Worm (Caenorhabditis elegans) whole organism, L1 larva: Measurements from ENCODE around the gene bath-20.
"Not testable (repeated sequence)": the region's sequence is repeated elsewhere in the genome, so short reads cannot be mapped to it uniquely, and the experiment has no call there.

Experiments
- F16B12.6 ChIP-seq: fragments of 150-350 bp; optimal IDR thresholded peaks from 2 replicates; lab custom pipeline; 2014; ENCODE audit warnings: missing biosample characterization, missing genetic modification characterization
- aha-1 ChIP-seq: fragments of 150-350 bp; optimal IDR thresholded peaks from 2 replicates; lab custom pipeline; 2014; ENCODE audit warnings: missing biosample characterization, missing genetic modification characterization
- blmp-1 ChIP-seq: fragments of 150-350 bp; optimal IDR thresholded peaks from 2 replicates; lab custom pipeline; 2014; ENCODE audit warnings: missing biosample characterization, missing genetic modification characterization
- ceh-63 ChIP-seq: fragments of 200-800 bp; sonication (Bioruptor generic); optimal IDR thresholded peaks from 2 replicates; lab custom pipeline; 2018; ENCODE audit warnings: mild to moderate bottlenecking, missing genetic modification characterization, missing compliant biosample characterization
- ceh-82 ChIP-seq, 3 experiments: fragments of 150-350 bp in 1 of 3; sonication (generic microtip) in 2 of 3; optimal IDR thresholded peaks; 2 replicates each; lab custom pipeline; 2014 to 2017; ENCODE audit warnings: missing biosample characterization in 3 of 3, missing genetic modification characterization in 3 of 3
- ceh-88 ChIP-seq: fragments of 200-800 bp; sonication (Bioruptor generic); IDR thresholded peaks from 2 replicates; pipeline ENCODE4 v1.3.6; 2022; ENCODE audit warnings: missing genetic modification characterization, missing compliant biosample characterization
- ces-1 ChIP-seq: fragments of 150-350 bp; optimal IDR thresholded peaks from 2 replicates; lab custom pipeline; 2014; ENCODE audit warnings: missing biosample characterization, missing genetic modification reagents, missing genetic modification characterization
- dpl-1 ChIP-seq, 3 experiments: fragments of 150-350 bp in 2 of 3; sonication (generic microtip) in 1 of 3; optimal IDR thresholded peaks; 2 replicates each; lab custom pipeline; 2014 to 2017; ENCODE audit warnings: missing biosample characterization in 3 of 3, missing genetic modification characterization in 3 of 3, missing genetic modification reagents in 3 of 3
- efl-1 ChIP-seq, 4 experiments: fragments of 150-350 bp; optimal IDR thresholded peaks in 3 of 4; peaks in 1 of 4; 1 replicate in 1 of 4; 2 replicates in 3 of 4; lab custom pipeline; 2014; ENCODE audit warnings: missing biosample characterization in 2 of 4, missing genetic modification characterization in 2 of 4, missing genetic modification reagents in 2 of 4
- elt-2 ChIP-seq: sonication (generic microtip); optimal IDR thresholded peaks from 2 replicates; lab custom pipeline; 2016; ENCODE audit warnings: missing genetic modification characterization, mild to moderate bottlenecking, inconsistent platforms, missing compliant biosample characterization, missing genetic modification reagents
- elt-3 ChIP-seq, 6 experiments: fragments of 150-350 bp in 1 of 6; sonication (generic microtip); optimal IDR thresholded peaks; 2 replicates each; lab custom pipeline; 2017 to 2018; ENCODE audit warnings: missing biosample characterization in 6 of 6, missing genetic modification characterization in 6 of 6, inconsistent platforms in 1 of 6
- fkh-8 ChIP-seq: sonication (generic microtip); optimal IDR thresholded peaks from 2 replicates; lab custom pipeline; 2016; ENCODE audit warnings: mild to moderate bottlenecking, missing genetic modification characterization, missing compliant biosample characterization
- grh-1 ChIP-seq: fragments of 200-800 bp; sonication (Bioruptor generic); IDR thresholded peaks from 2 replicates; pipeline ENCODE4 v1.3.6; 2022; ENCODE audit warnings: missing genetic modification reagents, missing genetic modification characterization, missing compliant biosample characterization
- hlh-17 ChIP-seq: fragments of 200-800 bp; sonication (Bioruptor generic); optimal IDR thresholded peaks from 2 replicates; lab custom pipeline; 2018; ENCODE audit warnings: missing genetic modification characterization, mild to moderate bottlenecking, missing compliant biosample characterization, moderate library complexity, borderline replicate concordance
- irx-1 ChIP-seq: sonication (generic microtip); optimal IDR thresholded peaks from 2 replicates; lab custom pipeline; 2016; ENCODE audit warnings: missing genetic modification characterization, missing compliant biosample characterization
- lin-13 ChIP-seq: fragments of 150-350 bp; optimal IDR thresholded peaks from 2 replicates; lab custom pipeline; 2014; ENCODE audit warnings: missing biosample characterization, missing genetic modification reagents, missing genetic modification characterization
- lin-35 ChIP-seq, 2 experiments: fragments of 150-350 bp; optimal IDR thresholded peaks; 2 replicates each; lab custom pipeline; 2014; ENCODE audit warnings: missing biosample characterization in 2 of 2, missing genetic modification characterization in 2 of 2, missing genetic modification reagents in 2 of 2
- lin-39 ChIP-seq: fragments of 150-350 bp; optimal IDR thresholded peaks from 2 replicates; lab custom pipeline; 2014; ENCODE audit warnings: missing biosample characterization, missing genetic modification reagents, missing genetic modification characterization
- lsy-2 ChIP-seq, 2 experiments: fragments of 150-350 bp; optimal IDR thresholded peaks; 2 replicates each; lab custom pipeline; 2014; ENCODE audit warnings: missing biosample characterization in 2 of 2, missing genetic modification characterization in 2 of 2
- mdl-1 ChIP-seq, 2 experiments: fragments of 150-350 bp; optimal IDR thresholded peaks; 2 replicates each; lab custom pipeline; 2014 to 2017; ENCODE audit warnings: missing biosample characterization in 2 of 2, missing genetic modification characterization in 2 of 2, inconsistent platforms in 1 of 2
- mef-2 ChIP-seq: fragments of 150-350 bp; optimal IDR thresholded peaks from 2 replicates; lab custom pipeline; 2014; ENCODE audit warnings: missing biosample characterization, missing genetic modification characterization
- nhr-11 ChIP-seq: fragments of 150-350 bp; optimal IDR thresholded peaks from 2 replicates; lab custom pipeline; 2014; ENCODE audit warnings: missing biosample characterization, missing genetic modification characterization
- nhr-19 ChIP-seq: fragments of 200-800 bp; sonication (Bioruptor generic); conservative IDR thresholded peaks from 2 replicates; pipeline ENCODE4 v1.3.6; 2022; ENCODE audit warnings: missing genetic modification characterization, missing compliant biosample characterization
- nhr-28 ChIP-seq: fragments of 150-350 bp; optimal IDR thresholded peaks from 2 replicates; lab custom pipeline; 2014; ENCODE audit warnings: missing biosample characterization, missing genetic modification characterization
- nhr-85 ChIP-seq: sonication (generic microtip); peaks from one replicate; lab custom pipeline; 2016; ENCODE audit warnings: missing genetic modification characterization, inconsistent platforms, missing compliant biosample characterization
- pag-3 ChIP-seq: sonication (generic microtip); optimal IDR thresholded peaks from 2 replicates; lab custom pipeline; 2017; ENCODE audit warnings: missing genetic modification characterization, mild to moderate bottlenecking, missing compliant biosample characterization, antibody characterized with exemption, borderline replicate concordance; ENCODE audit not compliant: insufficient read depth
- pax-3 ChIP-seq: fragments of 200-800 bp; sonication (Bioruptor generic); optimal IDR thresholded peaks from 2 replicates; lab custom pipeline; 2018; ENCODE audit warnings: mild to moderate bottlenecking, missing genetic modification characterization, moderate library complexity, missing compliant biosample characterization
- snpc-4 ChIP-seq: fragments of 150-350 bp; optimal IDR thresholded peaks from 2 replicates; lab custom pipeline; 2014; ENCODE audit warnings: missing biosample characterization, missing genetic modification characterization
- sox-4 ChIP-seq: sonication (generic microtip); optimal IDR thresholded peaks from 2 replicates; lab custom pipeline; 2016; ENCODE audit warnings: missing genetic modification characterization, missing compliant biosample characterization
- swsn-7 ChIP-seq: sonication (generic microtip); optimal IDR thresholded peaks from 2 replicates; lab custom pipeline; 2016; ENCODE audit warnings: missing genetic modification characterization, missing compliant biosample characterization
- tbx-2 ChIP-seq: sonication (generic microtip); optimal IDR thresholded peaks from 2 replicates; lab custom pipeline; 2016; ENCODE audit warnings: missing genetic modification characterization, missing compliant biosample characterization
- unc-130 ChIP-seq: fragments of 150-350 bp; optimal IDR thresholded peaks from 2 replicates; lab custom pipeline; 2017; ENCODE audit warnings: missing biosample characterization, missing genetic modification characterization, inconsistent platforms
- unc-30 ChIP-seq: sonication (generic microtip); optimal IDR thresholded peaks from 2 replicates; lab custom pipeline; 2017; ENCODE audit warnings: missing biosample characterization, missing genetic modification characterization
- unc-86 ChIP-seq: sonication (generic microtip); optimal IDR thresholded peaks from 2 replicates; lab custom pipeline; 2016; ENCODE audit warnings: missing genetic modification characterization, missing compliant biosample characterization
- vab-15 ChIP-seq: sonication (generic microtip); optimal IDR thresholded peaks from 2 replicates; lab custom pipeline; 2017; ENCODE audit warnings: missing genotype, mild to moderate bottlenecking, missing genetic modification characterization, missing compliant biosample characterization
- xbp-1 ChIP-seq: sonication (generic microtip); optimal IDR thresholded peaks from 2 replicates; lab custom pipeline; 2016; ENCODE audit warnings: missing genetic modification characterization, missing compliant biosample characterization
- zag-1 ChIP-seq: fragments of 150-350 bp; optimal IDR thresholded peaks from 2 replicates; lab custom pipeline; 2014; ENCODE audit warnings: missing biosample characterization, missing genetic modification characterization

The bath-20 gene

DNA sequence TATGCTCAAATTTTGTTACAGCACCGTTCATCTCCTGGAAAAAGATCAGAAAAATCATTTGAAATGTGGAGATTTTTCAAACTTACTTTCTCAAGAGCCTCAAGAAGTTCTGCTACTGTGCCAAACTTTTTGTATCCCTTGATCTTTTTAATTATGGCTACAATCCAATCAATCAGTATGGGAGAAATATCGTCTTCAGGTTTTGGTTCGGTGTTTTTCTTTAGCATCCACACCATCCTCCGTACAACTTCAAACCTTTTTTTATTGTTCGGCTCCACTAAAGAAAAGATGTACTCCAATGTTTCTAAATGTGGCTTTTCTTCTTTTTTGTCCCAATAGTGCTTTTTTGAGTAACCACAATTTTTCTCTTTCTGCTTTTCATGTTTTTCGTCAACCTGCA lies 34.1 kb upstream of the bath-20 start:
- TF ChIP-seq elt-3 (tag; optimal IDR thresholded peaks at IDR 0.05; lab: Kevin White, UChicago) (no peak), hlh-17 (GFP tag; lab: Kevin White, UChicago) (no peak), irx-1 (no peak)
- TF ChIP-seq, all 84 proteins: peak for 0

DNA sequence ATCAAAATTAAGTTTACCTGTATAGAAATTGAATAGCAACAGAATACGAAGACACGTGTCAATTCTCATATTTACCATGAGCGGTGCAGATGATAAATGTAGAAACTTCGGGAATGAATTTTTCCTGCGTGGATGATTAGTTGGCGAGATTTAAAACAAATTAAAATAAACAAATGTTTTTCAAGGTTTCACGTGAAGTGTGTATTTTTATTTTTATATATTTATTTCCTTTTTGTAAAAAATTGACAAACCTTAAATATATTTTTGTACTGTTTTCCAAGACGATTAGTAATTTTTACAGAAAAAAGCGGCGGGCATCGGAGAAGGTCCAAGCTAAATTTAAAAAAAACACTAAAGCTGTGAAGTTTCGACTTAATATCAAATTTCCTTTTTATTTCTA lies 33.2 kb upstream of the bath-20 start, which contains the start of gene F07E5.8:
TSS of gene F07E5.8 (minus strand) at position 101 of the 400 bp plus-strand sequence.
- TF ChIP-seq unc-30 (tag; lab: Kevin White, UChicago) (no peak), grh-1 (GFP tag; lab: Robert Waterston, UW) (no peak), nhr-19 (GFP tag; lab: Robert Waterston, UW) (no peak), zag-1 (no peak)

DNA sequence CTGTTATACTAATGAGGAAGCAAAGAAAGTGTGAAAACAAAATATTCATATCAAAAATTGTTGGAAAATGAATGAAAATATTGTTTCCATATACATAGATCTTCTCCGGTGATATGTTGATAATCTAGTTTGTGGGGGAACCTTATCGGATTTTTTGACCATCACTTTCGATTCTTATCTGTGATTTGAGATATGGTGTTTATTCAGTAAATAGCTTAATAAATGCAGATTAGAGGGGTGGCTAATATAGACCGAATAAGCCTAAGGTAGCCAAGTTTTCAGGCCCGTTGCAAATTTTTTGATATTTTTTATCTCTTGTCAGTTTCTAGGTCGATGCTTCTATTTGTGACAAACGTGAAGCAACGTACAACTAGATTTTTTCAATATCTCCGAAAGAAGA lies 29.1 kb upstream of the bath-20 start, which contains the start of gene F07E5.7:
TSS of gene F07E5.7 (minus strand) at position 101 of the 400 bp plus-strand sequence.
- TF ChIP-seq blmp-1 (tag; lab: Kevin White, UChicago) (peak; percentile 39), pag-3 (tag; lab: Kevin White, UChicago) (no peak)

DNA sequence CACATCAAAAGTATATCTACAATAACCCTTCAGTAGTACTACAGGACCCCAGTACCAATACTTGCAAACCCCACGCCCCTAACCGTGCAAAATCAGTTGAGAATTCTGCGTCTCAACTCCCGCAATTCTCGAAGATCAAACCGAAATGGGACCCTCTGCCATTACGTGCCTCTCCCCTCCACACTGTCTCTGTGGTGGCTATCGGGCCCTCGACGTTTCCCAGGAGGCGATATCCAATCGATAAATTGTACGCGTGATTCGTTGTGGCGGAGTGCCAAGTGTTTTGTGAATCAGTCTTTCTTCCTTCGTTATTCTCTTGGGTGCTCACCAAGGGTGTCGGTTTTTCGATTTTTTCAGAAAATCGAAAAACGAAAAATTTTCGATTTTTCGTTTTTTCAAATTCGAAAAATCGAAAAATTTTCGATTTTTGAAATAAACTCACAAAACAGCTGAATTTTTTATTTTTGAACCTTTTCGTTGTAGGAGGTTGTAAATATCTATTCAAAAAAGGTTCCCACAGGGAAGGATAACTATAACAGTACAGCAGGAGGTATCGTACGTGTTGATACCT lies 25.2 kb upstream of the bath-20 start, which contains the start of gene F07E5.12:
TSS of gene F07E5.12 (plus strand) at position 521 of the 571 bp plus-strand sequence.
- not testable (repeated sequence) for TF ChIP-seq efl-1 (optimal IDR thresholded peaks at IDR 0.05; lab: Kevin White, UChicago)
- TF ChIP-seq efl-1 (GFP tag; optimal IDR thresholded peaks at IDR 0.05 in 1 of 2; lab: Kevin White, UChicago) = peak in 1 of 2 experiments; percentile 60

DNA sequence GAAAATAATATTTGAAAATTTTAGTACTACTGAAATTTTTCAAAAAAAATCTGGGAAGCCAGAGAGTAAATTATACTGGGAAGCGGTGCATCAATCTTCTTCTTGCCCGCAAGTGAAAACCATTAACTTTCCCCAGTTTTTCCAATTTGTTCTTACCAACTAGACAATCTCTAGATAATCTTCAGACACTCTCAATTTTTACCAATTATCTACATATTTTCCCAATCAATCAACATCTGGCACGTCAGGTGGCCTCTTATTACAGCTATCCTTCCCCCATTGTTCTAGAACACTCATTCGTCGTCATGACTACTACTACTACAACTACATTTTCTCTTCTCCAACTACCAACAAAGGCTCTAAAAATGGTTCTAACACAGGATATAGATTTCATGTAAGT lies 22.1 kb upstream of the bath-20 start, which contains the start of gene fbxb-6:
TSS of gene fbxb-6 (plus strand) at position 301 of the 400 bp plus-strand sequence.
- TF ChIP-seq mef-2 (tag; lab: Kevin White, UChicago) = no peak
- TF ChIP-seq efl-1 (optimal IDR thresholded peaks at IDR 0.05; lab: Kevin White, UChicago) = no peak
- TF ChIP-seq efl-1 (GFP tag; optimal IDR thresholded peaks at IDR 0.05 in 1 of 2; lab: Kevin White, UChicago) = peak in 1 of 2 experiments; percentile 68
- TF ChIP-seq sox-4 (tag; lab: Kevin White, UChicago) = no peak
- TF ChIP-seq, all 84 proteins: peak for 1

DNA sequence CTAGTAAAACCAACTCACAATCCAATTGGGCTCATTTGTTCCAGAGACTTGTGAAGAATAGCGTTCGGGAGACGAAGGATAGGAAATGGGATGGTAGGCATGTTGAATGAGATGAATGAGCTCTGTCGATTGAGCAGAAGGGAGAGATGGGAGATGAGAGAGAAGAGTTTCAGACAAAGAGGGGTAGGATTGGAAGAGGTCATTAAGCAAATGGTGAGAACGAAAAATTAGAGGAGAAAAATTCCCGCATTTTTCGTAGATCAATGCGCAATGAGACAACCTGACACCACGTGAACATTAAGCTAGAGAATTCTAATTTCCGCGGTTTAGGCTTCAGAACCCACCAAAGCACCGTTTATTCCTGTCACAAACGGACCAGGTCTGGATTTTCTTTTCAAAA lies 21.6 kb upstream of the bath-20 start, which contains the start of gene F07E5.13:
TSS of gene F07E5.13 (minus strand) at position 101 of the 400 bp plus-strand sequence.
- TF ChIP-seq lsy-2 (tag; optimal IDR thresholded peaks at IDR 0.05; lab: Kevin White, UChicago) = no peak
- no peak for TF ChIP-seq ceh-63 (GFP tag; lab: Kevin White, UChicago)
- no peak for TF ChIP-seq pax-3
- TF ChIP-seq pag-3 (tag; lab: Kevin White, UChicago) = no peak

DNA sequence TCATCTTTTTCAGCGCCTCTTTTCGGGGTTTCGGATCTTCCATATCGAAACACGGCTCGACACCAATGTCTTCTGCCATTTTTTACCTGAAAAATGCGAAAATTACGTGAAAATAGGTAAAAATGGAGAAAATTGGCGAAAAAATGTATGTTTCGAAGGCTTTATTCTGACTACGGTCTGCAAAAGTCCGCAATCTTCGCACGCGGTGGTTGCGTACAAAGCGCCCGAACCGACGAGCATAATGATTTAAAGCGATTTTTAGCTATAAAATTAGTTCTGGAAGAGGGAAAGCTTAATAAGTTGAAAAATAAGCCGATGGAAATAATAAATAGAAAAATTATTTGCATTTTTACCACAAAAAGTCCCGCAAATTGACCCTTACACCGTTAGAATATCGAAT lies 16.6 kb upstream of the bath-20 start, which contains the start of gene F07E5.5:
TSS of gene F07E5.5 (minus strand) at position 86 of the 400 bp plus-strand sequence.
- TF ChIP-seq aha-1 (tag; lab: Kevin White, UChicago) = no peak
- peak; percentile 27 for TF ChIP-seq vab-15 (tag; lab: Kevin White, UChicago)
- TF ChIP-seq dpl-1 (GFP tag; optimal IDR thresholded peaks at IDR 0.05; lab: Kevin White, UChicago) = peak; percentile 54 to 78 (median 74)
- peak; percentile 19 to 66 (median 64) for TF ChIP-seq ceh-82 (tag; optimal IDR thresholded peaks at IDR 0.05; lab: Kevin White, UChicago)
- peak; percentile 61 to 77 for TF ChIP-seq lin-35 (GFP tag; optimal IDR thresholded peaks at IDR 0.05; lab: Kevin White, UChicago)
- TF ChIP-seq elt-2 (tag; lab: Kevin White, UChicago) = peak; percentile 28
- peak; percentile 43 for TF ChIP-seq fkh-8 (tag; lab: Kevin White, UChicago)
- TF ChIP-seq nhr-85 (tag; lab: Kevin White, UChicago) = peak; percentile 68
- peak; percentile 75 to 78 for TF ChIP-seq efl-1 (optimal IDR thresholded peaks at IDR 0.05; lab: Kevin White, UChicago)
- TF ChIP-seq efl-1 (GFP tag; optimal IDR thresholded peaks at IDR 0.05 in 1 of 2; lab: Kevin White, UChicago) = peak; percentile 75 to 97
- TF ChIP-seq tbx-2 (tag; lab: Kevin White, UChicago) = no peak
- TF ChIP-seq unc-130 (tag; lab: Kevin White, UChicago) = peak; percentile 79
- TF ChIP-seq nhr-19 (GFP tag; lab: Robert Waterston, UW) = peak; percentile 49
- peak; percentile 10 for TF ChIP-seq unc-86 (tag; lab: Kevin White, UChicago)
- TF ChIP-seq nhr-28 = no peak
- TF ChIP-seq lin-13 = peak; percentile 4
- no peak for TF ChIP-seq ces-1
- peak in 1 of 2 experiments; percentile 14 for TF ChIP-seq mdl-1 (tag; optimal IDR thresholded peaks at IDR 0.05; lab: Kevin White, UChicago)
- peak; percentile 96 to 98 for TF ChIP-seq lsy-2 (tag; optimal IDR thresholded peaks at IDR 0.05; lab: Kevin White, UChicago)
- TF ChIP-seq swsn-7 (tag; lab: Kevin White, UChicago) = peak; percentile 51
- peak; percentile 5 for TF ChIP-seq lin-39
- TF ChIP-seq F16B12.6 = peak; percentile 91
- peak; percentile 14 for TF ChIP-seq nhr-11 (tag; lab: Kevin White, UChicago)
- TF ChIP-seq snpc-4 = peak; percentile 23
- TF ChIP-seq ceh-88 (GFP tag; lab: Robert Waterston, UW) = no peak
- TF ChIP-seq xbp-1 = peak; percentile 45
- TF ChIP-seq blmp-1 (tag; lab: Kevin White, UChicago) = peak; percentile 13
